Worm (Caenorhabditis elegans) whole organism, young adult: ENCODE measurements around the gene btb-9.

Experiments used
- attf-5 ChIP-seq: fragments of 200-800 bp; sonication (Bioruptor generic); optimal IDR thresholded peaks from 2 replicates; lab custom pipeline; 2018; ENCODE audit warnings: mild to moderate bottlenecking, missing genetic modification characterization, missing compliant biosample characterization
- ceh-79 ChIP-seq: sonication (generic microtip); optimal IDR thresholded peaks from 2 replicates; lab custom pipeline; 2017; ENCODE audit warnings: mild to moderate bottlenecking, missing genetic modification characterization, missing compliant biosample characterization
- him-1 ChIP-seq: sonication (generic microtip); optimal IDR thresholded peaks from 2 replicates; lab custom pipeline; 2016; ENCODE audit warnings: missing genotype, missing genetic modification reagents, missing genetic modification characterization, missing compliant biosample characterization
- lag-1 ChIP-seq: fragments of 200-800 bp; sonication (Bioruptor generic); IDR thresholded peaks from 2 replicates; pipeline ENCODE4 v1.3.6; 2022; ENCODE audit warnings: missing genetic modification reagents, missing genetic modification characterization, missing compliant biosample characterization
- madf-8 ChIP-seq: fragments of 200-800 bp; sonication (Bioruptor generic); conservative IDR thresholded peaks from 2 replicates; pipeline ENCODE4 v1.3.6; 2022; ENCODE audit warnings: missing genetic modification reagents, missing genetic modification characterization, missing compliant biosample characterization
- nhr-90 ChIP-seq: sonication (generic microtip); optimal IDR thresholded peaks from 2 replicates; lab custom pipeline; 2016; ENCODE audit warnings: missing genotype, mild to moderate bottlenecking, missing genetic modification characterization, missing compliant biosample characterization
- sdz-38 ChIP-seq: sonication (generic microtip); optimal IDR thresholded peaks from 2 replicates; lab custom pipeline; 2016; ENCODE audit warnings: missing genotype, missing genetic modification characterization, missing compliant biosample characterization
- snpc-4 ChIP-seq, 5 experiments: fragments of 150-350 bp in 1 of 5; sonication (generic microtip) in 4 of 5; optimal IDR thresholded peaks; 2 replicates each; lab custom pipeline; 2014 to 2018; ENCODE audit warnings: missing genetic modification characterization in 5 of 5, missing biosample characterization in 3 of 5, antibody characterized with exemption in 2 of 5, mild to moderate bottlenecking in 2 of 5, missing compliant biosample characterization in 2 of 5, missing genotype in 2 of 5, moderate library complexity in 2 of 5, missing genetic modification reagents in 1 of 5
- tlf-1 ChIP-seq: fragments of 200-800 bp; sonication (Bioruptor generic); optimal IDR thresholded peaks from 2 replicates; lab custom pipeline; 2018; ENCODE audit warnings: mild to moderate bottlenecking, missing genetic modification characterization, missing compliant biosample characterization

DNA sequence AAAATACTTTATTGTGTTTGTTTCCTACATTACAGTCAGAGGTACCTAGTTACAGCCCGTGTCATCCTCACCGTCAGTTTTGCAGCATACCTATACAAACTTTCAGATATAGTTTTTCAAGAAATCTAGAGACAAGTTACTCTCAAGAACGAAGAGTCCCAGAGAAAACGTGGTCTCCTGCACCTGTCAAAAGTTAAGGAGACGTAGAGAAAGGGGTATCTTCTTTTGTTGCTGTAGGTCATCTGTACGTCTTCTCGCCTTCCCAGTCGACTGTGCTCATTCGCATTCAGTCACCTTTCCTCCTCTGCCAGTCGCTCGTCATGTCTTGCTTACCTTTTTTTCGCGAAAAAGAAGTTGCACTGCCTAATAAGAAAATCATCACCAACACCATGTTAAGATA, 33.3 kb downstream of the btb-9 start, which contains the start of gene F36H5.4:
- TF ChIP-seq nhr-90 (tag; lab: Kevin White, UChicago) (no peak), him-1 (tag; lab: Kevin White, UChicago) (no peak), ceh-79 (tag; lab: Kevin White, UChicago) (no peak), attf-5 (GFP tag; lab: Kevin White, UChicago) (no peak), sdz-38 (no peak), tlf-1 (no peak), snpc-4 (GFP tag; optimal IDR thresholded peaks at IDR 0.05; lab: Kevin White, UChicago) (no peak), snpc-4 (tag; optimal IDR thresholded peaks at IDR 0.05; lab: Kevin White, UChicago) (no peak), lag-1 (GFP tag; lab: Robert Waterston, UW) (no peak), madf-8 (no peak)
